Worm (Caenorhabditis elegans): ENCODE data around the gene tyr-2.

- TF ChIP-seq zip-11 (GFP tag; IDR thresholded peaks at IDR 0.05) (no peak), mxl-3 (GFP tag; optimal IDR thresholded peaks at IDR 0.05) (no peak), pha-4 (GFP tag; IDR thresholded peaks at IDR 0.05) (no peak), pha-4 (tag; optimal IDR thresholded peaks at IDR 0.05) (no peak), unc-62 (GFP tag; optimal IDR thresholded peaks at IDR 0.05 in 1 of 2) (no peak), unc-62 (tag; optimal IDR thresholded peaks at IDR 0.05) (no peak), nhr-77 (tag; optimal IDR thresholded peaks at IDR 0.05) (no peak), attf-4 (tag; optimal IDR thresholded peaks at IDR 0.05) (no peak), lin-15B (tag; optimal IDR thresholded peaks at IDR 0.05) (no peak), ztf-11 (tag; optimal IDR thresholded peaks at IDR 0.05) (no peak), pqm-1 (tag; optimal IDR thresholded peaks at IDR 0.05) (no peak)
Measured at ce11 chrIII:13743922-13744321, at the start of gene tyr-2.

Data from whole organism, L4 larva.